Fruit fly (Drosophila melanogaster) whole organism, embryonic: ENCODE results near the gene CG17839.

Experiments used
- Adf1 ChIP-seq: fragments of 200-800 bp; sonication (Bioruptor generic); IDR thresholded peaks from 2 replicates; pipeline ENCODE4 v1.3.6; 2022; ENCODE audit warnings: missing biosample characterization, missing genetic modification characterization
- Atf3 ChIP-seq: fragments of 200-800 bp; sonication (Bioruptor generic); optimal IDR thresholded peaks from 3 replicates; lab custom pipeline; 2016; ENCODE audit warnings: missing biosample characterization, missing genetic modification characterization
- B-H2 ChIP-seq: fragments of 200-800 bp; sonication (Bioruptor generic); optimal IDR thresholded peaks from 2 replicates; lab custom pipeline; 2018; ENCODE audit warnings: missing biosample characterization, mild to moderate bottlenecking, missing genetic modification characterization
- BEAF-32 ChIP-seq: fragments of 200-800 bp; sonication (Bioruptor generic); optimal IDR thresholded peaks from 3 replicates; lab custom pipeline; 2017; ENCODE audit warnings: missing biosample characterization, missing genetic modification characterization, mild to moderate bottlenecking, moderate library complexity, missing genetic modification reagents
- CG10462 ChIP-seq: fragments of 200-800 bp; sonication (Bioruptor generic); optimal IDR thresholded peaks from 2 replicates; lab custom pipeline; 2016; ENCODE audit warnings: missing biosample characterization, missing genetic modification characterization
- CG10543 ChIP-seq: fragments of 200-800 bp; sonication (Bioruptor generic); optimal IDR thresholded peaks from 3 replicates; lab custom pipeline; 2017; ENCODE audit warnings: missing biosample characterization, mild to moderate bottlenecking, missing genetic modification characterization, moderate library complexity
- CG10565 ChIP-seq: fragments of 200-800 bp; sonication (Bioruptor generic); optimal IDR thresholded peaks from 3 replicates; lab custom pipeline; 2016; ENCODE audit warnings: missing biosample characterization, mild to moderate bottlenecking, missing genetic modification characterization
- CG12236 ChIP-seq: fragments of 200-800 bp; sonication (Bioruptor generic); optimal IDR thresholded peaks from 2 replicates; lab custom pipeline; 2016; ENCODE audit warnings: missing biosample characterization, missing genetic modification characterization
- CG14014 ChIP-seq: fragments of 200-800 bp; sonication (Bioruptor generic); IDR thresholded peaks from 2 replicates; pipeline ENCODE4 v1.3.6; 2022; ENCODE audit warnings: missing biosample characterization, missing genetic modification characterization
- CG14667 ChIP-seq: fragments of 200-800 bp; sonication (Bioruptor generic); IDR thresholded peaks from 2 replicates; pipeline ENCODE4 v1.3.6; 2022; ENCODE audit warnings: missing biosample characterization, missing genetic modification characterization
- CG14860 ChIP-seq: fragments of 200-800 bp; sonication (Bioruptor generic); IDR thresholded peaks from 3 replicates; pipeline ENCODE4 v1.3.6; 2022; ENCODE audit warnings: missing biosample characterization, missing genetic modification characterization; ENCODE audit not compliant: partially characterized antibody
- CG17359 ChIP-seq: fragments of 200-800 bp; sonication (Bioruptor generic); optimal IDR thresholded peaks from 3 replicates; lab custom pipeline; 2018; ENCODE audit warnings: missing biosample characterization, mild to moderate bottlenecking, missing genetic modification characterization, moderate library complexity
- CG30403 ChIP-seq: fragments of 200-800 bp; sonication (Bioruptor generic); optimal IDR thresholded peaks from 3 replicates; lab custom pipeline; 2016; ENCODE audit warnings: missing biosample characterization, missing genetic modification characterization
- CG3065 ChIP-seq: fragments of 200-800 bp; sonication (Bioruptor generic); optimal IDR thresholded peaks from 2 replicates; lab custom pipeline; 2016; ENCODE audit warnings: missing biosample characterization, missing genetic modification characterization
- CG43689 ChIP-seq: fragments of 200-800 bp; sonication (Bioruptor generic); IDR thresholded peaks from 2 replicates; pipeline ENCODE4 v1.3.6; 2022; ENCODE audit warnings: missing biosample characterization, missing genetic modification characterization
- CG4424 ChIP-seq: fragments of 200-800 bp; sonication (Bioruptor generic); optimal IDR thresholded peaks from 3 replicates; lab custom pipeline; 2016; ENCODE audit warnings: missing biosample characterization, missing genetic modification characterization
- CG4854 ChIP-seq: fragments of 200-800 bp; sonication (Bioruptor generic); optimal IDR thresholded peaks from 2 replicates; lab custom pipeline; 2016; ENCODE audit warnings: missing biosample characterization, missing genetic modification characterization, inconsistent platforms
- CG6813 ChIP-seq: fragments of 200-800 bp; sonication (Bioruptor generic); optimal IDR thresholded peaks from 2 replicates; lab custom pipeline; 2017; ENCODE audit warnings: missing biosample characterization, missing genetic modification characterization, mild to moderate bottlenecking, moderate library complexity, missing genetic modification reagents
- CG7745 ChIP-seq: fragments of 200-800 bp; sonication (Bioruptor generic); optimal IDR thresholded peaks from 2 replicates; lab custom pipeline; 2018; ENCODE audit warnings: missing biosample characterization, mild to moderate bottlenecking, missing genetic modification characterization, moderate library complexity
- CG8359 ChIP-seq: fragments of 200-800 bp; sonication (Bioruptor generic); optimal IDR thresholded peaks from 2 replicates; lab custom pipeline; 2017; ENCODE audit warnings: missing biosample characterization, mild to moderate bottlenecking, missing genetic modification characterization, borderline replicate concordance
- CG9817 ChIP-seq: fragments of 200-800 bp; sonication (Bioruptor generic); optimal IDR thresholded peaks from 2 replicates; lab custom pipeline; 2018; ENCODE audit warnings: missing biosample characterization, mild to moderate bottlenecking, missing genetic modification characterization, moderate library complexity
- Dp ChIP-seq: fragments of 200-800 bp; sonication (Bioruptor generic); optimal IDR thresholded peaks from 2 replicates; lab custom pipeline; 2018; ENCODE audit warnings: missing biosample characterization, mild to moderate bottlenecking, missing genetic modification characterization, moderate library complexity
- Elba2 ChIP-seq: fragments of 200-800 bp; sonication (Bioruptor generic); optimal IDR thresholded peaks from 3 replicates; lab custom pipeline; 2016; ENCODE audit warnings: missing biosample characterization, missing genetic modification characterization
- HLH3B ChIP-seq: fragments of 200-800 bp; sonication (Bioruptor generic); IDR thresholded peaks from 2 replicates; pipeline ENCODE4 v1.3.6; 2022; ENCODE audit warnings: missing biosample characterization, missing genetic modification characterization
- Hand ChIP-seq: fragments of 200-800 bp; sonication (Bioruptor generic); optimal IDR thresholded peaks from 2 replicates; lab custom pipeline; 2017; ENCODE audit warnings: mild to moderate bottlenecking, missing biosample characterization, missing genetic modification reagents, missing genetic modification characterization
- NC2α ChIP-seq: fragments of 200-800 bp; sonication (Bioruptor generic); optimal IDR thresholded peaks from 2 replicates; lab custom pipeline; 2016; ENCODE audit warnings: missing biosample characterization, missing genetic modification characterization
- NC2β ChIP-seq: fragments of 200-800 bp; sonication (Bioruptor generic); optimal IDR thresholded peaks from 2 replicates; lab custom pipeline; 2016; ENCODE audit warnings: missing biosample characterization, missing genetic modification characterization
- PHDP ChIP-seq: fragments of 200-800 bp; sonication (Bioruptor generic); optimal IDR thresholded peaks from 3 replicates; lab custom pipeline; 2018; ENCODE audit warnings: missing biosample characterization, mild to moderate bottlenecking, missing genetic modification characterization, moderate library complexity
- Ptx1 ChIP-seq: fragments of 200-800 bp; sonication (Bioruptor generic); IDR thresholded peaks from 2 replicates; pipeline ENCODE4 v1.3.6; 2022; ENCODE audit warnings: missing biosample characterization, missing genetic modification characterization
- Spps ChIP-seq: fragments of 200-800 bp; sonication (Bioruptor generic); optimal IDR thresholded peaks from 2 replicates; lab custom pipeline; 2018; ENCODE audit warnings: missing biosample characterization, mild to moderate bottlenecking, missing genetic modification characterization
- Sry-δ ChIP-seq: fragments of 200-800 bp; sonication (Bioruptor generic); optimal IDR thresholded peaks from 2 replicates; lab custom pipeline; 2016; ENCODE audit warnings: missing biosample characterization, missing genetic modification characterization
- Taf1 ChIP-seq: fragments of 200-800 bp; sonication (Bioruptor generic); IDR thresholded peaks from 2 replicates; pipeline ENCODE4 v1.3.6; 2022; ENCODE audit warnings: missing biosample characterization, missing genetic modification characterization
- ab ChIP-seq: fragments of 200-800 bp; sonication (Bioruptor generic); optimal IDR thresholded peaks from 2 replicates; lab custom pipeline; 2016; ENCODE audit warnings: missing biosample characterization, missing genetic modification characterization
- aop ChIP-seq: fragments of 200-800 bp; sonication (Bioruptor generic); IDR thresholded peaks from 2 replicates; pipeline ENCODE4 v1.3.6; 2022; ENCODE audit warnings: missing biosample characterization, missing genetic modification characterization
- ap ChIP-seq: fragments of 200-800 bp; sonication (Bioruptor generic); IDR thresholded peaks from 2 replicates; pipeline ENCODE4 v1.3.6; 2022; ENCODE audit warnings: missing biosample characterization, missing genetic modification characterization
- bbx ChIP-seq: fragments of 200-800 bp; sonication (Bioruptor generic); IDR thresholded peaks from 2 replicates; pipeline ENCODE4 v1.3.6; 2022; ENCODE audit warnings: missing biosample characterization, missing genetic modification characterization; ENCODE audit not compliant: partially characterized antibody
- crc ChIP-seq: fragments of 200-800 bp; sonication (Bioruptor generic); optimal IDR thresholded peaks from 2 replicates; lab custom pipeline; 2016; ENCODE audit warnings: missing biosample characterization, missing genetic modification characterization
- croc ChIP-seq: fragments of 200-800 bp; sonication (Bioruptor generic); conservative IDR thresholded peaks from 3 replicates; pipeline ENCODE4 v1.3.6; 2022; ENCODE audit warnings: missing biosample characterization, missing genetic modification characterization
- disco-r ChIP-seq: fragments of 200-800 bp; sonication (Bioruptor generic); optimal IDR thresholded peaks from 2 replicates; lab custom pipeline; 2016; ENCODE audit warnings: missing biosample characterization, missing genetic modification characterization
- dysf ChIP-seq: fragments of 200-800 bp; sonication (Bioruptor generic); IDR thresholded peaks from 3 replicates; pipeline ENCODE4 v1.3.6; 2022; ENCODE audit warnings: missing biosample characterization, missing genetic modification characterization
- gfzf ChIP-seq: fragments of 200-800 bp; sonication (Bioruptor generic); optimal IDR thresholded peaks from 2 replicates; lab custom pipeline; 2016; ENCODE audit warnings: missing biosample characterization, mild to moderate bottlenecking, missing genetic modification characterization, moderate library complexity
- ken ChIP-seq: fragments of 200-800 bp; sonication (Bioruptor generic); IDR thresholded peaks from 3 replicates; pipeline ENCODE4 v1.3.6; 2022; ENCODE audit warnings: missing biosample characterization, missing genetic modification characterization
- kni ChIP-seq: fragments of 200-800 bp; sonication (Bioruptor generic); optimal IDR thresholded peaks from 3 replicates; lab custom pipeline; 2017; ENCODE audit warnings: mild to moderate bottlenecking, missing biosample characterization, missing genetic modification reagents, missing genetic modification characterization
- nerfin-1 ChIP-seq: fragments of 200-800 bp; sonication (Bioruptor generic); optimal IDR thresholded peaks from 3 replicates; lab custom pipeline; 2019; ENCODE audit warnings: missing biosample characterization, mild to moderate bottlenecking, missing genetic modification characterization, moderate library complexity
- nmo ChIP-seq: fragments of 200-800 bp; sonication (Bioruptor generic); optimal IDR thresholded peaks from 2 replicates; lab custom pipeline; 2018; ENCODE audit warnings: missing biosample characterization, mild to moderate bottlenecking, missing genetic modification characterization, moderate library complexity
- pho ChIP-seq: fragments of 200-800 bp; sonication (Bioruptor generic); optimal IDR thresholded peaks from 2 replicates; lab custom pipeline; 2016; ENCODE audit warnings: missing biosample characterization, missing genetic modification characterization
- pum ChIP-seq: fragments of 200-800 bp; sonication (Bioruptor generic); optimal IDR thresholded peaks from 2 replicates; lab custom pipeline; 2016; ENCODE audit warnings: missing biosample characterization, missing genetic modification characterization
- repo ChIP-seq: fragments of 200-800 bp; sonication (Bioruptor generic); optimal IDR thresholded peaks from 2 replicates; lab custom pipeline; 2016; ENCODE audit warnings: missing biosample characterization, missing genetic modification characterization
- tin ChIP-seq: fragments of 200-800 bp; sonication (Bioruptor generic); optimal IDR thresholded peaks from 3 replicates; lab custom pipeline; 2016; ENCODE audit warnings: missing biosample characterization, missing genetic modification characterization
- tio ChIP-seq: fragments of 200-800 bp; sonication (Bioruptor generic); optimal IDR thresholded peaks from 2 replicates; lab custom pipeline; 2017; ENCODE audit warnings: missing biosample characterization, missing genetic modification characterization, inconsistent platforms
- trh ChIP-seq: fragments of 200-800 bp; sonication (Bioruptor generic); optimal IDR thresholded peaks from 2 replicates; lab custom pipeline; 2016; ENCODE audit warnings: missing biosample characterization, missing genetic modification characterization

The CG17839 gene

dm6 chr3L:14790127-14790589, 14.8 kb upstream of the CG17839 start (continued):
- TF ChIP-seq CG10462 (GFP tag; lab: Kevin White, UChicago) (peak; percentile 74), CG14667 (GFP tag; lab: Robert Waterston, UW) (peak; percentile 47), pum (GFP tag; lab: Kevin White, UChicago) (peak; percentile 88), pho (GFP tag; lab: Kevin White, UChicago) (peak; percentile 88), CG10543 (no peak), CG3065 (peak; percentile 54), dysf (GFP tag; lab: Robert Waterston, UW) (peak; percentile 77), Dp (GFP tag; lab: Kevin White, UChicago) (no peak), BEAF-32 (GFP tag; lab: Kevin White, UChicago) (peak; percentile 83), Taf1 (GFP tag; lab: Robert Waterston, UW) (peak; percentile 69), crc (peak; percentile 72), Elba2 (GFP tag; lab: Kevin White, UChicago) (peak; percentile 70), CG30403 (GFP tag; lab: Kevin White, UChicago) (peak; percentile 83), NC2α (GFP tag; lab: Kevin White, UChicago) (peak; percentile 64), nerfin-1 (tag; lab: Kevin White, UChicago) (no peak), trh (GFP tag; lab: Kevin White, UChicago) (peak; percentile 53), CG8359 (GFP tag; lab: Kevin White, UChicago) (peak; percentile 43), Sry-δ (GFP tag; lab: Kevin White, UChicago) (peak; percentile 79), CG10565 (GFP tag; lab: Kevin White, UChicago) (peak; percentile 4), kni (GFP tag; lab: Kevin White, UChicago) (no peak), CG12236 (peak; percentile 70), HLH3B (GFP tag; lab: Robert Waterston, UW) (peak; percentile 64), NC2β (GFP tag; lab: Kevin White, UChicago) (peak; percentile 80), tio (GFP tag; lab: Kevin White, UChicago) (no peak), CG6813 (GFP tag; lab: Kevin White, UChicago) (no peak), gfzf (peak; percentile 24), CG9817 (peak; percentile 80), PHDP (tag; lab: Kevin White, UChicago) (peak; percentile 70), CG4424 (peak; percentile 65), Spps (tag; lab: Kevin White, UChicago) (peak; percentile 10), disco-r (GFP tag; lab: Kevin White, UChicago) (peak; percentile 76), CG14860 (peak; percentile 76), Atf3 (GFP tag; lab: Kevin White, UChicago) (peak; percentile 80), ap (GFP tag; lab: Robert Waterston, UW) (peak; percentile 51; the same call in 1 of the 2 replicates), CG43689 (GFP tag; lab: Robert Waterston, UW) (peak; percentile 34; the same call in 1 of the 2 replicates), CG17359 (peak; percentile 63), Adf1 (peak; percentile 43), nmo (peak; percentile 77), ab (GFP tag; lab: Kevin White, UChicago) (no peak), CG7745 (no peak), Ptx1 (peak; percentile 83), croc (peak; percentile 61; the same call in 2 of the 3 replicates), bbx (peak; percentile 72), aop (GFP tag; lab: Robert Waterston, UW) (no peak), CG14014 (GFP tag; lab: Robert Waterston, UW) (peak; percentile 54; the same call in 1 of the 2 replicates), ken (GFP tag; lab: Robert Waterston, UW) (peak; percentile 79; the same call in 2 of the 3 replicates), B-H2 (no peak), tin (peak; percentile 86), CG4854 (GFP tag; lab: Kevin White, UChicago) (peak; percentile 84), repo (peak; percentile 81), Hand (GFP tag; lab: Kevin White, UChicago) (no peak)
